Worm (Caenorhabditis elegans) whole organism, L4 larva: Measurements from ENCODE around the gene spe-49.
A peak's percentile ranks its signal among the peaks of the same experiment; 100 is the strongest.

ENCODE experiments used
- D1046.2 ChIP-seq: fragments of 200-800 bp; sonication (Bioruptor generic); IDR thresholded peaks from 2 replicates; pipeline ENCODE4 v1.3.6; 2022; ENCODE audit warnings: missing genetic modification characterization, missing compliant biosample characterization
- T20F7.1 ChIP-seq: fragments of 200-800 bp; sonication (Bioruptor generic); optimal IDR thresholded peaks from 2 replicates; lab custom pipeline; 2018; ENCODE audit warnings: mild to moderate bottlenecking, missing genetic modification characterization, missing compliant biosample characterization
- Y105C5A.15 ChIP-seq: fragments of 200-800 bp; sonication (Bioruptor generic); IDR thresholded peaks from 2 replicates; pipeline ENCODE4 v1.3.6; 2022; ENCODE audit warnings: missing genetic modification characterization, missing compliant biosample characterization
- Y48G9A.11 ChIP-seq: fragments of 200-800 bp; sonication (Bioruptor generic); IDR thresholded peaks from 2 replicates; pipeline ENCODE4 v1.3.6; 2022; ENCODE audit warnings: missing genetic modification reagents, missing genetic modification characterization, missing compliant biosample characterization
- ZK337.2 ChIP-seq: fragments of 200-800 bp; sonication (Bioruptor generic); IDR thresholded peaks from 2 replicates; pipeline ENCODE4 v1.3.6; 2022; ENCODE audit warnings: missing genetic modification reagents, missing genetic modification characterization, missing compliant biosample characterization
- arid-1 ChIP-seq: fragments of 200-800 bp; sonication (Bioruptor generic); conservative IDR thresholded peaks from 2 replicates; pipeline ENCODE4 v1.3.6; 2022; ENCODE audit warnings: missing genetic modification reagents, missing genetic modification characterization, missing compliant biosample characterization
- attf-4 ChIP-seq: sonication (generic microtip); optimal IDR thresholded peaks from 3 replicates; lab custom pipeline; 2017; ENCODE audit warnings: missing biosample characterization, missing genetic modification characterization
- ceh-20 ChIP-seq: fragments of 200-800 bp; sonication (Bioruptor generic); IDR thresholded peaks from 2 replicates; pipeline ENCODE4 v1.3.6; 2022; ENCODE audit warnings: missing genetic modification reagents, missing genetic modification characterization, missing compliant biosample characterization
- ceh-32 ChIP-seq: sonication (generic microtip); optimal IDR thresholded peaks from 2 replicates; lab custom pipeline; 2016; ENCODE audit warnings: mild to moderate bottlenecking, missing genetic modification characterization, missing compliant biosample characterization; ENCODE audit not compliant: poor library complexity
- ceh-62 ChIP-seq: sonication (generic microtip); optimal IDR thresholded peaks from 2 replicates; lab custom pipeline; 2017; ENCODE audit warnings: missing biosample characterization, missing genetic modification characterization
- cey-2 ChIP-seq: sonication (generic microtip); optimal IDR thresholded peaks from 3 replicates; lab custom pipeline; 2017; ENCODE audit warnings: missing genetic modification characterization, mild to moderate bottlenecking, missing compliant biosample characterization, antibody characterized with exemption, borderline replicate concordance; ENCODE audit not compliant: insufficient read depth
- ctbp-1 ChIP-seq: fragments of 200-800 bp; sonication (Bioruptor generic); IDR thresholded peaks from 2 replicates; pipeline ENCODE4 v1.3.6; 2022; ENCODE audit warnings: missing genetic modification reagents, missing genetic modification characterization, missing compliant biosample characterization
- dmd-6 ChIP-seq: fragments of 200-800 bp; sonication (Bioruptor generic); IDR thresholded peaks from 2 replicates; pipeline ENCODE4 v1.3.6; 2022; ENCODE audit warnings: missing genetic modification reagents, missing genetic modification characterization, missing compliant biosample characterization
- dmd-8 ChIP-seq: fragments of 200-800 bp; sonication (Bioruptor generic); IDR thresholded peaks from 2 replicates; pipeline ENCODE4 v1.3.6; 2022; ENCODE audit warnings: missing genetic modification characterization, missing compliant biosample characterization
- dmd-9 ChIP-seq: fragments of 200-800 bp; sonication (Bioruptor generic); IDR thresholded peaks from 2 replicates; pipeline ENCODE4 v1.3.6; 2022; ENCODE audit warnings: missing genetic modification reagents, missing genetic modification characterization, missing compliant biosample characterization
- dpl-1 ChIP-seq: fragments of 150-350 bp; optimal IDR thresholded peaks from 2 replicates; lab custom pipeline; 2014; ENCODE audit warnings: missing biosample characterization, missing genetic modification reagents, missing genetic modification characterization
- duxl-1 ChIP-seq: sonication (generic microtip); optimal IDR thresholded peaks from 2 replicates; lab custom pipeline; 2016; ENCODE audit warnings: mild to moderate bottlenecking, missing genetic modification characterization, moderate library complexity, missing compliant biosample characterization; ENCODE audit not compliant: poor library complexity
- dve-1 ChIP-seq: sonication (generic microtip); optimal IDR thresholded peaks from 2 replicates; lab custom pipeline; 2017; ENCODE audit warnings: antibody characterized with exemption, mild to moderate bottlenecking, missing genetic modification characterization, missing compliant biosample characterization; ENCODE audit not compliant: insufficient read depth
- egl-27 ChIP-seq: sonication (generic microtip); optimal IDR thresholded peaks from 3 replicates; lab custom pipeline; 2017; ENCODE audit warnings: missing biosample characterization, missing genetic modification reagents, missing genetic modification characterization
- fkh-10 ChIP-seq: fragments of 150-350 bp; optimal IDR thresholded peaks from 2 replicates; lab custom pipeline; 2014; ENCODE audit warnings: missing biosample characterization, missing genetic modification reagents, missing genetic modification characterization
- hif-1 ChIP-seq, 2 experiments: sonication (generic microtip); optimal IDR thresholded peaks; 2 replicates each; lab custom pipeline; 2016 to 2017; ENCODE audit warnings: missing compliant biosample characterization in 2 of 2, missing genetic modification characterization in 2 of 2, missing genetic modification reagents in 2 of 2, missing genotype in 2 of 2, mild to moderate bottlenecking in 1 of 2
- lim-7 ChIP-seq: fragments of 200-800 bp; sonication (Bioruptor generic); IDR thresholded peaks from 2 replicates; pipeline ENCODE4 v1.3.6; 2022; ENCODE audit warnings: missing genetic modification characterization, missing compliant biosample characterization
- lin-1 ChIP-seq: fragments of 200-800 bp; sonication (Bioruptor generic); IDR thresholded peaks from 2 replicates; pipeline ENCODE4 v1.3.6; 2022; ENCODE audit warnings: missing genetic modification reagents, missing genetic modification characterization, missing compliant biosample characterization
- lin-15B ChIP-seq: fragments of 150-350 bp; sonication (generic microtip); optimal IDR thresholded peaks from 3 replicates; lab custom pipeline; 2014; ENCODE audit warnings: missing biosample characterization, missing genetic modification characterization
- lin-29 ChIP-seq: fragments of 200-800 bp; sonication (Bioruptor generic); IDR thresholded peaks from 2 replicates; pipeline ENCODE4 v1.3.6; 2022; ENCODE audit warnings: missing genetic modification reagents, missing genetic modification characterization, missing compliant biosample characterization
- lin-39 ChIP-seq: fragments of 150-350 bp; optimal IDR thresholded peaks from 2 replicates; lab custom pipeline; 2014; ENCODE audit warnings: missing biosample characterization, missing genetic modification reagents, missing genetic modification characterization
- lsy-2 ChIP-seq, 2 experiments: fragments of 150-350 bp in 1 of 2; sonication (generic microtip) in 1 of 2; optimal IDR thresholded peaks; 2 replicates each; lab custom pipeline; 2014 to 2017; ENCODE audit warnings: missing biosample characterization in 2 of 2, missing genetic modification characterization in 2 of 2
- madf-9 ChIP-seq: fragments of 200-800 bp; sonication (Bioruptor generic); conservative IDR thresholded peaks from 2 replicates; pipeline ENCODE4 v1.3.6; 2022; ENCODE audit warnings: missing genetic modification reagents, missing genetic modification characterization, missing compliant biosample characterization
- mdt-29 ChIP-seq: fragments of 200-800 bp; sonication (Bioruptor generic); IDR thresholded peaks from 2 replicates; pipeline ENCODE4 v1.3.6; 2022; ENCODE audit warnings: missing genetic modification reagents, missing genetic modification characterization, missing compliant biosample characterization
- mes-2 ChIP-seq: sonication (generic microtip); optimal IDR thresholded peaks from 2 replicates; lab custom pipeline; 2016; ENCODE audit warnings: missing genotype, mild to moderate bottlenecking, missing genetic modification characterization, missing compliant biosample characterization; ENCODE audit not compliant: poor library complexity, severe bottlenecking
- nhr-10 ChIP-seq: fragments of 150-350 bp; optimal IDR thresholded peaks from 2 replicates; lab custom pipeline; 2014; ENCODE audit warnings: missing biosample characterization, missing genetic modification characterization
- nhr-11 ChIP-seq: fragments of 150-350 bp; optimal IDR thresholded peaks from 2 replicates; lab custom pipeline; 2014; ENCODE audit warnings: missing biosample characterization, missing genetic modification characterization
- nhr-42 ChIP-seq: fragments of 200-800 bp; sonication (Bioruptor generic); IDR thresholded peaks from 2 replicates; pipeline ENCODE4 v1.3.6; 2022; ENCODE audit warnings: missing genetic modification characterization, missing compliant biosample characterization
- nhr-6 ChIP-seq: fragments of 150-350 bp; optimal IDR thresholded peaks from 2 replicates; lab custom pipeline; 2014; ENCODE audit warnings: missing biosample characterization, missing genetic modification characterization
- php-3 ChIP-seq: fragments of 200-800 bp; sonication (Bioruptor generic); IDR thresholded peaks from 2 replicates; pipeline ENCODE4 v1.3.6; 2022; ENCODE audit warnings: missing genetic modification reagents, missing genetic modification characterization, missing compliant biosample characterization
- pqm-1 ChIP-seq: sonication (generic microtip); optimal IDR thresholded peaks from 2 replicates; lab custom pipeline; 2017; ENCODE audit warnings: missing biosample characterization, missing genetic modification characterization
- rbr-2 ChIP-seq: sonication (generic microtip); optimal IDR thresholded peaks from 2 replicates; lab custom pipeline; 2016; ENCODE audit warnings: missing genotype, missing genetic modification characterization, missing compliant biosample characterization
- saeg-2 ChIP-seq: fragments of 200-800 bp; sonication (Bioruptor generic); IDR thresholded peaks from 2 replicates; pipeline ENCODE4 v1.3.6; 2022; ENCODE audit warnings: missing genetic modification reagents, missing genetic modification characterization, missing compliant biosample characterization
- sdz-12 ChIP-seq: fragments of 200-800 bp; sonication (Bioruptor generic); optimal IDR thresholded peaks from 2 replicates; lab custom pipeline; 2018; ENCODE audit warnings: mild to moderate bottlenecking, missing genetic modification characterization, missing compliant biosample characterization
- snpc-1.2 ChIP-seq: fragments of 200-800 bp; sonication (Bioruptor generic); IDR thresholded peaks from 2 replicates; pipeline ENCODE4 v1.3.6; 2022; ENCODE audit warnings: missing genetic modification reagents, missing genetic modification characterization, missing compliant biosample characterization
- spr-1 ChIP-seq: sonication (generic microtip); optimal IDR thresholded peaks from 2 replicates; lab custom pipeline; 2016; ENCODE audit warnings: mild to moderate bottlenecking, missing genetic modification characterization, missing compliant biosample characterization
- unc-62 ChIP-seq, 3 experiments: fragments of 150-350 bp in 1 of 3; sonication (generic microtip); optimal IDR thresholded peaks in 2 of 3; peaks in 1 of 3; 1 replicate in 1 of 3; 2 replicates in 2 of 3; lab custom pipeline; 2014 to 2017; ENCODE audit warnings: missing biosample characterization in 3 of 3, missing genetic modification characterization in 3 of 3, missing genetic modification reagents in 3 of 3, missing genotype in 1 of 3
- zip-2 ChIP-seq: fragments of 150-350 bp; optimal IDR thresholded peaks from 2 replicates; lab custom pipeline; 2014; ENCODE audit warnings: missing biosample characterization, missing genetic modification characterization

Gene spe-49

DNA sequence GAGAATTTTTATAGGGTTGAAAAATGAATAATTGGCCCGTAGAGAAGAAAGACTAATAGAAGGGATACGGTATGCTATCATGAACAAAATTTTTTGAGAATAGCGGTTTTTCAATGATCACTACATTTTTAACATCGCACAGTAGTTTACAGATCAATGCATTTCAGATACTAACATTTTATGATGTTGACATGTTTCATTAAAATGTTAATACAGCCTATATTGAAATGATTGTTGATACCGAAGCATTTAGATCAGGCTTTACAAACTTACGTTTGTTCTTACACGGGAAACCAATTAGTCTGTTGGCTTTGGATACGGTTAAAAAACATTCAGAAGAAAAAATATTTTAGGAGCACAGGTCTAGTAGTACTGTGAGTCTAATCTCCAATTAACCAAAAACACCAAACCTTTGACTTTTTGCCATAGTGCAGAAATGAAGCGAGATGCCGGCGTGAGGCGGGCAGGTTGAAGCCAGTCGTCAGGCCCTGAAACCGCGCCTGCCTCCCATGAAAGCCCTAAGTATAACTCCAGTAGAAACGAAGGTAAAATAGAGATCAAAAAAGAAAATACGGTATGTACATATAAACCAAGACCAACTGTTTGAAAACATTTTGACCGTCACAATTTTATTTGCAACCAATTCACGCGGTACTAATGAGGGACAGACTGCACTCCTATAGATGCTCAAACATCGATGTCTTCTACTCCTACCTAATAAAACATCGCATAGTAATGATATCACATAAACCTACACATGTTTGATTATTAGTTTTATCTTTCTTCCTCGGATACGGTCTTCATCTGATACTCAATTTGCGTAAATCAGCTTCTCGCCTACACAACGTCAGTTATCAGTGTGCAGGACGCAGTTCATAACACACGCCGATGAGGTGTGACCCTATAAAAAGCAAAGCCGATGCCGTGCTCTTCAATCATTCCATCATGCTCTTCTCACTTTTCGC lies 2.8 kb upstream of the spe-49 start, which contains the start of gene fil-2 (continued):
- no peak for TF ChIP-seq dmd-9
- TF ChIP-seq sdz-12 (GFP tag; lab: Kevin White, UChicago) = peak; percentile 46
- no peak for TF ChIP-seq attf-4 (tag; lab: Kevin White, UChicago)
- peak; percentile 14 for TF ChIP-seq pqm-1 (tag; lab: Kevin White, UChicago)
- no peak for TF ChIP-seq saeg-2 (GFP tag; lab: Robert Waterston, UW)
- peak; percentile 42; the same call in 1 of the 2 replicates for TF ChIP-seq Y48G9A.11
- no peak for TF ChIP-seq nhr-10 (tag; lab: Kevin White, UChicago)
- peak; percentile 66 for TF ChIP-seq T20F7.1 (GFP tag; lab: Kevin White, UChicago)
- TF ChIP-seq dve-1 (tag; lab: Kevin White, UChicago) = peak; percentile 69
- peak; percentile 52 for TF ChIP-seq zip-2 (tag; lab: Kevin White, UChicago)
- TF ChIP-seq nhr-42 = peak; percentile 73; the same call in 1 of the 2 replicates
- peak; percentile 25 for TF ChIP-seq nhr-11 (tag; lab: Kevin White, UChicago)
- no peak for TF ChIP-seq ctbp-1 (GFP tag; lab: Robert Waterston, UW)
- TF ChIP-seq mes-2 (tag; lab: Kevin White, UChicago) = no peak
- TF ChIP-seq rbr-2 (tag; lab: Kevin White, UChicago) = no peak
- TF ChIP-seq cey-2 (tag; lab: Kevin White, UChicago) = no peak
- TF ChIP-seq ceh-32 (tag; lab: Kevin White, UChicago) = no peak
- no peak for TF ChIP-seq ceh-62 (tag; lab: Kevin White, UChicago)
- TF ChIP-seq lin-1 (GFP tag; lab: Robert Waterston, UW) = no peak
- TF ChIP-seq lim-7 (GFP tag; lab: Robert Waterston, UW) = no peak
- TF ChIP-seq lsy-2 (tag; optimal IDR thresholded peaks at IDR 0.05; lab: Kevin White, UChicago) = peak in 1 of 2 experiments; percentile 10
- TF ChIP-seq egl-27 (tag; lab: Kevin White, UChicago) = no peak
- peak; percentile 50 to 58 for TF ChIP-seq unc-62 (GFP tag; optimal IDR thresholded peaks at IDR 0.05 in 1 of 2; lab: Kevin White, UChicago)
- no peak for TF ChIP-seq unc-62 (tag; optimal IDR thresholded peaks at IDR 0.05; lab: Kevin White, UChicago)
- TF ChIP-seq spr-1 (tag; lab: Kevin White, UChicago) = no peak
- no peak for TF ChIP-seq dpl-1 (GFP tag; lab: Kevin White, UChicago)
- 0 out of 2 replicates have a peak, but pooled peaks have one; percentile 39 for TF ChIP-seq lin-29 (GFP tag; lab: Robert Waterston, UW)
- 0 out of 2 replicates have a peak, but pooled peaks have one; percentile 8 for TF ChIP-seq ceh-20 (GFP tag; lab: Robert Waterston, UW)
- peak; percentile 54 for TF ChIP-seq duxl-1 (tag; lab: Kevin White, UChicago)
- TF ChIP-seq madf-9 (GFP tag; lab: Robert Waterston, UW) = no peak
- peak; percentile 56; the same call in 1 of the 2 replicates for TF ChIP-seq D1046.2 (GFP tag; lab: Robert Waterston, UW)
- TF ChIP-seq snpc-1.2 = 0 out of 2 replicates have a peak, but pooled peaks have one; percentile 23
- peak in 1 of 2 experiments; percentile 12 for TF ChIP-seq hif-1 (tag; optimal IDR thresholded peaks at IDR 0.05; lab: Kevin White, UChicago)
- TF ChIP-seq fkh-10 (GFP tag; lab: Kevin White, UChicago) = no peak

DNA sequence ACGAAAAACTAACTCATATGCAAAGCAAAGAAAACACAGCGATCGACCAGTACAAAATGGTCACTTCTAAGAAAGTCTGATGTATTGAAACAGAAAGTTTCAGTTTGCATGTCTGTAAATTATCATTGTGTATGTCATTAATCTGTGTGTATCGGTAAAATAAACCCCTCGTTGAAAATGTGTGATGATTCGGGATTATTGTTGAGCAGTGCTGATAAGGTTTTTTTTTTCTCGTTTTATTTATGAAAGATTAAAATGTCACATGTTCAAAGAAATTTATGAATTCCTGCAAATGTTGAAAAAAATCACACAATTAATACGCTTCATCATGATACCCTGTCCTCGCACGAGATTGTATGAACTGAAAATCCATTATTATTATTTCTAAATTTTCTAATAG lies 1.1 kb upstream of the spe-49 start:
- TF ChIP-seq ZK337.2 (GFP tag; lab: Robert Waterston, UW) (no peak), dmd-6 (GFP tag; lab: Robert Waterston, UW) (peak; percentile 32; the same call in 1 of the 2 replicates), lin-39 (tag; lab: Kevin White, UChicago) (no peak), php-3 (GFP tag; lab: Robert Waterston, UW) (no peak), nhr-10 (tag; lab: Kevin White, UChicago) (no peak), mdt-29 (GFP tag; lab: Robert Waterston, UW) (no peak), ceh-32 (tag; lab: Kevin White, UChicago) (no peak), lin-15B (tag; lab: Kevin White, UChicago) (no peak), dmd-8 (GFP tag; lab: Robert Waterston, UW) (no peak), lin-29 (GFP tag; lab: Robert Waterston, UW) (no peak), Y105C5A.15 (no peak), nhr-6 (tag; lab: Kevin White, UChicago) (no peak), D1046.2 (GFP tag; lab: Robert Waterston, UW) (no peak), pqm-1 (tag; lab: Kevin White, UChicago) (peak; percentile 4), arid-1 (no peak)
